Fruit fly (Drosophila melanogaster) whole organism, prepupa: Measurements from ENCODE around the gene Ssb-c31a.

Experiments
- Blimp-1 ChIP-seq: fragments of 200-800 bp; sonication (Bioruptor generic); optimal IDR thresholded peaks from 3 replicates; lab custom pipeline; 2017; ENCODE audit warnings: missing biosample characterization, missing genetic modification characterization, mild to moderate bottlenecking, moderate library complexity, missing genetic modification reagents
- CG10631 ChIP-seq: fragments of 200-800 bp; sonication (Bioruptor generic); optimal IDR thresholded peaks from 2 replicates; lab custom pipeline; 2016; ENCODE audit warnings: missing biosample characterization, missing genetic modification characterization
- CG10669 ChIP-seq: fragments of 200-800 bp; sonication (Bioruptor generic); optimal IDR thresholded peaks from 3 replicates; lab custom pipeline; 2018; ENCODE audit warnings: missing biosample characterization, mild to moderate bottlenecking, missing genetic modification characterization, moderate library complexity
- CG11762 ChIP-seq: fragments of 200-800 bp; sonication (Bioruptor generic); optimal IDR thresholded peaks from 3 replicates; lab custom pipeline; 2016; ENCODE audit warnings: missing biosample characterization, missing genetic modification characterization; ENCODE audit not compliant: insufficient read depth
- CG16779 ChIP-seq: fragments of 200-800 bp; sonication (Bioruptor generic); optimal IDR thresholded peaks from 3 replicates; lab custom pipeline; 2017; ENCODE audit warnings: missing biosample characterization, mild to moderate bottlenecking, missing genetic modification characterization
- CG3032 ChIP-seq: fragments of 200-800 bp; optimal IDR thresholded peaks from 2 replicates; lab custom pipeline; 2019; ENCODE audit warnings: missing biosample characterization, mild to moderate bottlenecking, missing genetic modification characterization, moderate library complexity
- CG31627 ChIP-seq: fragments of 200-800 bp; sonication (Bioruptor generic); optimal IDR thresholded peaks from 3 replicates; lab custom pipeline; 2016; ENCODE audit warnings: missing biosample characterization, missing genetic modification characterization
- CG32006 ChIP-seq: fragments of 200-800 bp; sonication (Bioruptor generic); optimal IDR thresholded peaks from 3 replicates; lab custom pipeline; 2017; ENCODE audit warnings: missing biosample characterization, mild to moderate bottlenecking, missing genetic modification characterization
- CG34406 ChIP-seq: fragments of 200-800 bp; sonication (Bioruptor generic); optimal IDR thresholded peaks from 3 replicates; lab custom pipeline; 2016; ENCODE audit warnings: missing biosample characterization, missing genetic modification characterization
- CG3919 ChIP-seq: fragments of 200-800 bp; sonication (Bioruptor generic); optimal IDR thresholded peaks from 3 replicates; lab custom pipeline; 2016; ENCODE audit warnings: missing biosample characterization, missing genetic modification characterization
- CG4318 ChIP-seq: fragments of 200-800 bp; sonication (Bioruptor generic); optimal IDR thresholded peaks from 3 replicates; lab custom pipeline; 2017; ENCODE audit warnings: missing biosample characterization, mild to moderate bottlenecking, missing genetic modification characterization
- CG6163 ChIP-seq: fragments of 200-800 bp; sonication (Bioruptor generic); IDR thresholded peaks from 3 replicates; pipeline ENCODE4 v1.3.6; 2022; ENCODE audit warnings: missing biosample characterization, missing genetic modification characterization
- CG6276 ChIP-seq: fragments of 200-800 bp; sonication (Bioruptor generic); optimal IDR thresholded peaks from 2 replicates; lab custom pipeline; 2017; ENCODE audit warnings: missing biosample characterization, mild to moderate bottlenecking, missing genetic modification characterization
- CG6792 ChIP-seq: fragments of 200-800 bp; sonication (Bioruptor generic); optimal IDR thresholded peaks from 3 replicates; lab custom pipeline; 2016; ENCODE audit warnings: missing biosample characterization, missing genetic modification characterization
- CG6808 ChIP-seq: fragments of 200-800 bp; sonication (Bioruptor generic); optimal IDR thresholded peaks from 3 replicates; lab custom pipeline; 2017; ENCODE audit warnings: missing biosample characterization, missing genetic modification characterization, mild to moderate bottlenecking, moderate library complexity, missing genetic modification reagents
- CG7368 ChIP-seq: fragments of 200-800 bp; sonication (Bioruptor generic); optimal IDR thresholded peaks from 3 replicates; lab custom pipeline; 2016; ENCODE audit warnings: missing biosample characterization, missing genetic modification characterization
- CG8119 ChIP-seq: fragments of 200-800 bp; sonication (Bioruptor generic); IDR thresholded peaks from 3 replicates; pipeline ENCODE4 v1.3.6; 2022; ENCODE audit warnings: missing biosample characterization, missing genetic modification characterization
- CG8319 ChIP-seq: fragments of 200-800 bp; sonication (Bioruptor generic); optimal IDR thresholded peaks from 3 replicates; lab custom pipeline; 2016; ENCODE audit warnings: missing biosample characterization, missing genetic modification characterization
- CG9139 ChIP-seq: fragments of 200-800 bp; sonication (Bioruptor generic); optimal IDR thresholded peaks from 3 replicates; lab custom pipeline; 2017; ENCODE audit warnings: missing biosample characterization, mild to moderate bottlenecking, missing genetic modification characterization
- Eip75B ChIP-seq: fragments of 200-800 bp; sonication (Bioruptor generic); optimal IDR thresholded peaks from 3 replicates; lab custom pipeline; 2016; ENCODE audit warnings: missing biosample characterization, missing genetic modification characterization
- Eip78C ChIP-seq: fragments of 200-800 bp; sonication (Bioruptor generic); peaks from one replicate; lab custom pipeline; 2016; ENCODE audit warnings: missing biosample characterization, missing genetic modification characterization
- Eip93F ChIP-seq: fragments of 200-800 bp; sonication (Bioruptor generic); optimal IDR thresholded peaks from 2 replicates; lab custom pipeline; 2016; ENCODE audit warnings: missing biosample characterization, mild to moderate bottlenecking, missing genetic modification characterization
- Ets21C ChIP-seq: fragments of 200-800 bp; sonication (Bioruptor generic); optimal IDR thresholded peaks from 3 replicates; lab custom pipeline; 2016; ENCODE audit warnings: missing biosample characterization, missing genetic modification characterization
- Ets96B ChIP-seq: fragments of 200-800 bp; optimal IDR thresholded peaks from 2 replicates; lab custom pipeline; 2019; ENCODE audit warnings: missing biosample characterization, mild to moderate bottlenecking, missing genetic modification characterization, moderate library complexity
- Hr38 ChIP-seq: sonication (Bioruptor generic); optimal IDR thresholded peaks from 2 replicates; lab custom pipeline; 2016; ENCODE audit warnings: missing biosample characterization, missing genetic modification characterization
- Hr39 ChIP-seq: fragments of 200-800 bp; sonication (Bioruptor generic); optimal IDR thresholded peaks from 2 replicates; lab custom pipeline; 2016; ENCODE audit warnings: missing biosample characterization, missing genetic modification characterization
- Hr4 ChIP-seq: fragments of 200-800 bp; sonication (Bioruptor generic); optimal IDR thresholded peaks from 3 replicates; lab custom pipeline; 2016; ENCODE audit warnings: missing biosample characterization, missing genetic modification characterization
- Met ChIP-seq: fragments of 200-800 bp; sonication (Bioruptor generic); optimal IDR thresholded peaks from 3 replicates; lab custom pipeline; 2016; ENCODE audit warnings: missing biosample characterization, missing genetic modification characterization
- OdsH ChIP-seq: fragments of 200-800 bp; sonication (Bioruptor generic); optimal IDR thresholded peaks from 3 replicates; lab custom pipeline; 2016; ENCODE audit warnings: missing biosample characterization, missing genetic modification characterization
- Smox ChIP-seq: fragments of 200-800 bp; sonication (Bioruptor generic); optimal IDR thresholded peaks from 3 replicates; lab custom pipeline; 2016; ENCODE audit warnings: missing biosample characterization, missing genetic modification characterization
- Sox102F ChIP-seq: fragments of 200-800 bp; sonication (Bioruptor generic); optimal IDR thresholded peaks from 2 replicates; lab custom pipeline; 2016; ENCODE audit warnings: missing biosample characterization, mild to moderate bottlenecking, missing genetic modification characterization
- Sox14 ChIP-seq: fragments of 200-800 bp; sonication (Bioruptor generic); optimal IDR thresholded peaks from 3 replicates; lab custom pipeline; 2016; ENCODE audit warnings: missing biosample characterization, missing genetic modification characterization
- Sox15 ChIP-seq: fragments of 200-800 bp; sonication (Bioruptor generic); optimal IDR thresholded peaks from 3 replicates; lab custom pipeline; 2016; ENCODE audit warnings: missing biosample characterization, missing genetic modification characterization
- achi ChIP-seq: fragments of 200-800 bp; sonication (Bioruptor generic); optimal IDR thresholded peaks from 3 replicates; lab custom pipeline; 2016; ENCODE audit warnings: missing biosample characterization, missing genetic modification characterization
- acj6 ChIP-seq: fragments of 200-800 bp; sonication (Bioruptor generic); optimal IDR thresholded peaks from 3 replicates; lab custom pipeline; 2016; ENCODE audit warnings: missing biosample characterization, missing genetic modification characterization
- cyc ChIP-seq: fragments of 200-800 bp; sonication (Bioruptor generic); optimal IDR thresholded peaks from 3 replicates; lab custom pipeline; 2016; ENCODE audit warnings: missing biosample characterization, missing genetic modification characterization
- dac ChIP-seq: fragments of 200-800 bp; sonication (Bioruptor generic); optimal IDR thresholded peaks from 2 replicates; lab custom pipeline; 2017; ENCODE audit warnings: missing biosample characterization, mild to moderate bottlenecking, missing genetic modification characterization
- dsx ChIP-seq: fragments of 200-800 bp; optimal IDR thresholded peaks from 3 replicates; lab custom pipeline; 2019; ENCODE audit warnings: missing biosample characterization, mild to moderate bottlenecking, missing genetic modification characterization, moderate library complexity; ENCODE audit not compliant: poor library complexity, severe bottlenecking
- esn ChIP-seq: fragments of 200-800 bp; sonication (Bioruptor generic); optimal IDR thresholded peaks from 2 replicates; lab custom pipeline; 2016; ENCODE audit warnings: missing biosample characterization, mild to moderate bottlenecking, missing genetic modification characterization, moderate library complexity
- fd85E ChIP-seq: fragments of 200-800 bp; sonication (Bioruptor generic); optimal IDR thresholded peaks from 3 replicates; lab custom pipeline; 2016; ENCODE audit warnings: missing biosample characterization, missing genetic modification characterization
- fkh ChIP-seq: fragments of 200-800 bp; sonication (Bioruptor generic); optimal IDR thresholded peaks from 3 replicates; lab custom pipeline; 2017; ENCODE audit warnings: missing biosample characterization, mild to moderate bottlenecking, missing genetic modification characterization, moderate library complexity
- lz ChIP-seq: fragments of 200-800 bp; sonication (Bioruptor generic); optimal IDR thresholded peaks from 3 replicates; lab custom pipeline; 2016; ENCODE audit warnings: missing biosample characterization, missing genetic modification characterization
- net ChIP-seq: fragments of 200-800 bp; sonication (Bioruptor generic); optimal IDR thresholded peaks from 3 replicates; lab custom pipeline; 2016; ENCODE audit warnings: missing biosample characterization, missing genetic modification characterization
- pdm3 ChIP-seq: fragments of 200-800 bp; sonication (Bioruptor generic); optimal IDR thresholded peaks from 3 replicates; lab custom pipeline; 2016; ENCODE audit warnings: missing biosample characterization, missing genetic modification characterization
- salr ChIP-seq, 2 experiments: fragments of 200-800 bp; sonication (Bioruptor generic); optimal IDR thresholded peaks; 3 replicates each; lab custom pipeline; 2016 to 2018; ENCODE audit warnings: missing biosample characterization in 2 of 2, missing genetic modification characterization in 2 of 2, mild to moderate bottlenecking in 1 of 2
- spab ChIP-seq: fragments of 200-800 bp; sonication (Bioruptor generic); optimal IDR thresholded peaks from 2 replicates; lab custom pipeline; 2017; ENCODE audit warnings: missing biosample characterization, mild to moderate bottlenecking, missing genetic modification characterization, missing genetic modification reagents
- ss ChIP-seq, 2 experiments: fragments of 200-800 bp; sonication (Bioruptor generic); optimal IDR thresholded peaks; 2 replicates in 1 of 2; 3 replicates in 1 of 2; lab custom pipeline; 2017 to 2018; ENCODE audit warnings: mild to moderate bottlenecking in 2 of 2, missing biosample characterization in 2 of 2, missing genetic modification characterization in 2 of 2, moderate library complexity in 1 of 2
- svp ChIP-seq: fragments of 200-800 bp; sonication (Bioruptor generic); peaks from one replicate; lab custom pipeline; 2016; ENCODE audit warnings: missing biosample characterization, missing genetic modification characterization
- topi ChIP-seq: fragments of 200-800 bp; sonication (Bioruptor generic); optimal IDR thresholded peaks from 3 replicates; lab custom pipeline; 2016; ENCODE audit warnings: missing biosample characterization, missing genetic modification characterization
- vri ChIP-seq: fragments of 200-800 bp; sonication (Bioruptor generic); optimal IDR thresholded peaks from 3 replicates; lab custom pipeline; 2016; ENCODE audit warnings: missing biosample characterization, mild to moderate bottlenecking, missing genetic modification characterization

Ssb-c31a gene

DNA sequence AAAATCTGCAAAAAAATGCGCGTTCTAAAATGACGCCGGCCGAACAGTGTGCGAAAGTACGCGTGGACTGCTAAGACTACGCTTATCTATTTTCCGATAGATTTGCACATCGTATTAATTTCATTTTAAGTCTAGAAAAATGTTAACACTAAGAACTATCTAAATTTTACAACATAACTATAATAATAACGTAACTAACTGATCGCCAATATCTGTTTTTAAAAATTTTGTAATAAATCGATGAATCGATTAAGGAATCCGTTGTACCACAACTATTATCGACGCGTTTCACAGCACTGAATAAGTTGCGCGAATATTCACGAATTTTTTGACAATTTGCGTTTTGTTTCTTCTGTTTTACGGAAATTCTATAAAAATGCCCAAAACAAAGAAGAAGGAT is at the start of gene Ssb-c31a:
Gene Ssb-c31a (plus strand): TSS at position 278 of the 400 bp plus-strand sequence.
- TF ChIP-seq Smox (peak; percentile 57), lz (peak; percentile 53), Eip75B (GFP tag; lab: Kevin White, UChicago) (peak; percentile 70), Eip78C (GFP tag; lab: Kevin White, UChicago) (peak; percentile 87), vri (GFP tag; lab: Kevin White, UChicago) (peak; percentile 46), topi (GFP tag; lab: Kevin White, UChicago) (peak; percentile 64), fd85E (GFP tag; lab: Kevin White, UChicago) (no peak), Eip93F (GFP tag; lab: Kevin White, UChicago) (no peak), OdsH (peak; percentile 62), CG31627 (peak; percentile 60), Hr39 (peak; percentile 47), Ets96B (tag; lab: Kevin White, UChicago) (peak; percentile 40), cyc (GFP tag; lab: Kevin White, UChicago) (peak; percentile 62), Hr4 (peak; percentile 50), svp (GFP tag; lab: Kevin White, UChicago) (peak; percentile 66), Sox14 (GFP tag; lab: Kevin White, UChicago) (peak; percentile 65), CG9139 (peak; percentile 5), CG7368 (GFP tag; lab: Kevin White, UChicago) (no peak), CG3919 (GFP tag; lab: Kevin White, UChicago) (peak; percentile 64), pdm3 (GFP tag; lab: Kevin White, UChicago) (peak; percentile 61), Sox102F (peak; percentile 66), CG6808 (GFP tag; lab: Kevin White, UChicago) (peak; percentile 50), CG6792 (GFP tag; lab: Kevin White, UChicago) (peak; percentile 38), CG16779 (tag; lab: Kevin White, UChicago) (no peak), Blimp-1 (GFP tag; lab: Kevin White, UChicago) (no peak), ss (GFP tag; optimal IDR thresholded peaks at IDR 0.05; lab: Kevin White, UChicago) (peak; percentile 34 to 65), CG32006 (GFP tag; lab: Kevin White, UChicago) (peak; percentile 5), salr (GFP tag; optimal IDR thresholded peaks at IDR 0.05; lab: Kevin White, UChicago) (peak in 1 of 2 experiments; percentile 7), CG4318 (GFP tag; lab: Kevin White, UChicago) (no peak), Sox15 (no peak), net (no peak), dac (no peak), Hr38 (GFP tag; lab: Kevin White, UChicago) (no peak), acj6 (peak; percentile 65), CG8119 (GFP tag; lab: Robert Waterston, UW) (no peak), CG11762 (peak; percentile 7), dsx (peak; percentile 9), CG10631 (GFP tag; lab: Kevin White, UChicago) (peak; percentile 54), CG34406 (peak; percentile 4), Met (peak; percentile 69), achi (GFP tag; lab: Kevin White, UChicago) (peak; percentile 63), spab (GFP tag; lab: Kevin White, UChicago) (no peak), esn (GFP tag; lab: Kevin White, UChicago) (peak; percentile 72), CG6276 (GFP tag; lab: Kevin White, UChicago) (no peak), Ets21C (GFP tag; lab: Kevin White, UChicago) (peak; percentile 28), CG10669 (GFP tag; lab: Kevin White, UChicago) (peak; percentile 26), fkh (no peak), CG6163 (0 out of 3 replicates have a peak, but pooled peaks have one; percentile 22), CG3032 (tag; lab: Kevin White, UChicago) (peak; percentile 44), CG8319 (GFP tag; lab: Kevin White, UChicago) (peak; percentile 16)
